Fruit fly (Drosophila melanogaster) whole organism, embryonic: Measurements from ENCODE around the gene Lrr47.

Source experiments
- Adf1 ChIP-seq: fragments of 200-800 bp; sonication (Bioruptor generic); IDR thresholded peaks from 2 replicates; pipeline ENCODE4 v1.3.6; 2022; ENCODE audit warnings: missing biosample characterization, missing genetic modification characterization
- Blimp-1 ChIP-seq: fragments of 200-800 bp; sonication (Bioruptor generic); optimal IDR thresholded peaks from 3 replicates; lab custom pipeline; 2018; ENCODE audit warnings: missing biosample characterization, missing genetic modification characterization, mild to moderate bottlenecking, moderate library complexity, missing genetic modification reagents
- CG10267 ChIP-seq: fragments of 200-800 bp; sonication (Bioruptor generic); optimal IDR thresholded peaks from 2 replicates; lab custom pipeline; 2018; ENCODE audit warnings: missing biosample characterization, mild to moderate bottlenecking, missing genetic modification characterization, moderate library complexity
- CG10565 ChIP-seq: fragments of 200-800 bp; sonication (Bioruptor generic); optimal IDR thresholded peaks from 3 replicates; lab custom pipeline; 2016; ENCODE audit warnings: missing biosample characterization, mild to moderate bottlenecking, missing genetic modification characterization
- CG12391 ChIP-seq: fragments of 200-800 bp; sonication (Bioruptor generic); optimal IDR thresholded peaks from 3 replicates; lab custom pipeline; 2018; ENCODE audit warnings: missing biosample characterization, mild to moderate bottlenecking, missing genetic modification characterization, moderate library complexity
- CG13123 ChIP-seq: fragments of 200-800 bp; sonication (Bioruptor generic); optimal IDR thresholded peaks from 2 replicates; lab custom pipeline; 2016; ENCODE audit warnings: missing biosample characterization, missing genetic modification characterization
- CG13296 ChIP-seq: fragments of 200-800 bp; sonication (Bioruptor generic); optimal IDR thresholded peaks from 3 replicates; lab custom pipeline; 2018; ENCODE audit warnings: missing biosample characterization, mild to moderate bottlenecking, missing genetic modification characterization
- CG14014 ChIP-seq: fragments of 200-800 bp; sonication (Bioruptor generic); IDR thresholded peaks from 2 replicates; pipeline ENCODE4 v1.3.6; 2022; ENCODE audit warnings: missing biosample characterization, missing genetic modification characterization
- CG14710 ChIP-seq: fragments of 200-800 bp; sonication (Bioruptor generic); optimal IDR thresholded peaks from 3 replicates; lab custom pipeline; 2019; ENCODE audit warnings: missing biosample characterization, mild to moderate bottlenecking, missing genetic modification characterization, moderate library complexity
- CG15479 ChIP-seq: fragments of 200-800 bp; sonication (Bioruptor generic); optimal IDR thresholded peaks from 3 replicates; lab custom pipeline; 2019; ENCODE audit warnings: missing biosample characterization, mild to moderate bottlenecking, missing genetic modification characterization, moderate library complexity
- CG1647 ChIP-seq: fragments of 200-800 bp; sonication (Bioruptor generic); optimal IDR thresholded peaks from 3 replicates; lab custom pipeline; 2016; ENCODE audit warnings: missing biosample characterization, missing genetic modification characterization
- CG16779 ChIP-seq: fragments of 200-800 bp; sonication (Bioruptor generic); IDR thresholded peaks from 2 replicates; pipeline ENCODE4 v1.3.6; 2022; ENCODE audit warnings: missing biosample characterization, missing genetic modification characterization
- CG16863 ChIP-seq: fragments of 200-800 bp; sonication (Bioruptor generic); optimal IDR thresholded peaks from 3 replicates; lab custom pipeline; 2016; ENCODE audit warnings: missing biosample characterization, missing genetic modification characterization
- CG17829 ChIP-seq: fragments of 200-800 bp; optimal IDR thresholded peaks from 2 replicates; lab custom pipeline; 2019; ENCODE audit warnings: missing biosample characterization, mild to moderate bottlenecking, missing genetic modification characterization, moderate library complexity
- CG18619 ChIP-seq: fragments of 200-800 bp; sonication (Bioruptor generic); optimal IDR thresholded peaks from 3 replicates; lab custom pipeline; 2017; ENCODE audit warnings: missing biosample characterization, mild to moderate bottlenecking, missing genetic modification characterization
- CG2875 ChIP-seq: fragments of 200-800 bp; sonication (Bioruptor generic); optimal IDR thresholded peaks from 2 replicates; lab custom pipeline; 2017; ENCODE audit warnings: missing biosample characterization, mild to moderate bottlenecking, missing genetic modification characterization, missing genetic modification reagents
- CG31365 ChIP-seq: fragments of 200-800 bp; sonication (Bioruptor generic); optimal IDR thresholded peaks from 2 replicates; lab custom pipeline; 2018; ENCODE audit warnings: missing biosample characterization, mild to moderate bottlenecking, missing genetic modification characterization
- CG34224 ChIP-seq: fragments of 200-800 bp; sonication (Bioruptor generic); IDR thresholded peaks from 3 replicates; pipeline ENCODE4 v1.3.6; 2022; ENCODE audit warnings: missing biosample characterization, missing genetic modification characterization; ENCODE audit not compliant: partially characterized antibody
- CG6654 ChIP-seq: fragments of 200-800 bp; sonication (Bioruptor generic); optimal IDR thresholded peaks from 2 replicates; lab custom pipeline; 2017; ENCODE audit warnings: missing biosample characterization, mild to moderate bottlenecking, missing genetic modification characterization
- CG6791 ChIP-seq: fragments of 200-800 bp; sonication (Bioruptor generic); IDR thresholded peaks from 3 replicates; pipeline ENCODE4 v1.3.6; 2022; ENCODE audit warnings: missing biosample characterization, missing genetic modification characterization; ENCODE audit not compliant: partially characterized antibody
- Chrac-16 ChIP-seq: fragments of 200-800 bp; sonication (Bioruptor generic); optimal IDR thresholded peaks from 3 replicates; lab custom pipeline; 2016; ENCODE audit warnings: missing biosample characterization, missing genetic modification characterization
- D19A ChIP-seq: fragments of 200-800 bp; optimal IDR thresholded peaks from 3 replicates; lab custom pipeline; 2019; ENCODE audit warnings: missing biosample characterization, mild to moderate bottlenecking, missing genetic modification characterization, moderate library complexity
- Dip2 ChIP-seq: fragments of 200-800 bp; sonication (Bioruptor generic); IDR thresholded peaks from 2 replicates; pipeline ENCODE4 v1.3.6; 2022; ENCODE audit warnings: missing biosample characterization, missing genetic modification characterization
- HLH3B ChIP-seq: fragments of 200-800 bp; sonication (Bioruptor generic); IDR thresholded peaks from 2 replicates; pipeline ENCODE4 v1.3.6; 2022; ENCODE audit warnings: missing biosample characterization, missing genetic modification characterization
- MESR4 ChIP-seq: fragments of 200-800 bp; sonication (Bioruptor generic); optimal IDR thresholded peaks from 2 replicates; lab custom pipeline; 2018; ENCODE audit warnings: missing biosample characterization, mild to moderate bottlenecking, missing genetic modification characterization, moderate library complexity
- Nf-YA ChIP-seq: fragments of 200-800 bp; sonication (Bioruptor generic); IDR thresholded peaks from 2 replicates; pipeline ENCODE4 v1.3.6; 2022; ENCODE audit warnings: missing biosample characterization, missing genetic modification characterization
- Side ChIP-seq: fragments of 200-800 bp; sonication (Bioruptor generic); optimal IDR thresholded peaks from 2 replicates; lab custom pipeline; 2016; ENCODE audit warnings: missing biosample characterization, missing genetic modification characterization
- Six4 ChIP-seq: fragments of 200-800 bp; sonication (Bioruptor generic); optimal IDR thresholded peaks from 2 replicates; lab custom pipeline; 2016; ENCODE audit warnings: missing biosample characterization, missing genetic modification characterization
- Usf ChIP-seq: fragments of 200-800 bp; sonication (Bioruptor generic); optimal IDR thresholded peaks from 2 replicates; lab custom pipeline; 2017; ENCODE audit warnings: missing genotype, missing biosample characterization, missing genetic modification characterization
- amos ChIP-seq: fragments of 200-800 bp; sonication (Bioruptor generic); IDR thresholded peaks from 2 replicates; pipeline ENCODE4 v1.3.6; 2022; ENCODE audit warnings: missing biosample characterization, missing genetic modification characterization; ENCODE audit not compliant: partially characterized antibody
- ara ChIP-seq: fragments of 200-800 bp; sonication (Bioruptor generic); IDR thresholded peaks from 2 replicates; pipeline ENCODE4 v1.3.6; 2022; ENCODE audit warnings: missing biosample characterization, missing genetic modification characterization
- bigmax ChIP-seq: fragments of 200-800 bp; sonication (Bioruptor generic); optimal IDR thresholded peaks from 2 replicates; lab custom pipeline; 2018; ENCODE audit warnings: missing biosample characterization, mild to moderate bottlenecking, missing genetic modification characterization
- chm ChIP-seq: fragments of 200-800 bp; sonication (Bioruptor generic); IDR thresholded peaks from 2 replicates; pipeline ENCODE4 v1.3.6; 2022; ENCODE audit warnings: missing biosample characterization, missing genetic modification characterization
- croc ChIP-seq: fragments of 200-800 bp; sonication (Bioruptor generic); conservative IDR thresholded peaks from 3 replicates; pipeline ENCODE4 v1.3.6; 2022; ENCODE audit warnings: missing biosample characterization, missing genetic modification characterization
- gce ChIP-seq: fragments of 200-800 bp; sonication (Bioruptor generic); IDR thresholded peaks from 3 replicates; pipeline ENCODE4 v1.3.6; 2022; ENCODE audit warnings: missing biosample characterization, missing genetic modification characterization
- gcm ChIP-seq: fragments of 200-800 bp; sonication (Bioruptor generic); optimal IDR thresholded peaks from 2 replicates; lab custom pipeline; 2019; ENCODE audit warnings: missing biosample characterization, mild to moderate bottlenecking, missing genetic modification characterization, moderate library complexity
- gsb ChIP-seq: fragments of 200-800 bp; sonication (Bioruptor generic); IDR thresholded peaks from 2 replicates; pipeline ENCODE4 v1.3.6; 2022; ENCODE audit warnings: missing biosample characterization, missing genetic modification characterization
- gsb-n ChIP-seq: fragments of 200-800 bp; sonication (Bioruptor generic); optimal IDR thresholded peaks from 3 replicates; lab custom pipeline; 2018; ENCODE audit warnings: missing biosample characterization, mild to moderate bottlenecking, missing genetic modification characterization
- kni ChIP-seq: fragments of 200-800 bp; sonication (Bioruptor generic); optimal IDR thresholded peaks from 3 replicates; lab custom pipeline; 2017; ENCODE audit warnings: mild to moderate bottlenecking, missing biosample characterization, missing genetic modification reagents, missing genetic modification characterization
- nerfin-2 ChIP-seq: fragments of 200-800 bp; sonication (Bioruptor generic); IDR thresholded peaks from 2 replicates; pipeline ENCODE4 v1.3.6; 2022; ENCODE audit warnings: missing biosample characterization, missing genetic modification characterization; ENCODE audit not compliant: partially characterized antibody
- oc ChIP-seq: fragments of 200-800 bp; sonication (Bioruptor generic); optimal IDR thresholded peaks from 2 replicates; lab custom pipeline; 2018; ENCODE audit warnings: missing biosample characterization, mild to moderate bottlenecking, missing genetic modification characterization, moderate library complexity
- pros ChIP-seq: fragments of 200-800 bp; sonication (Bioruptor generic); optimal IDR thresholded peaks from 3 replicates; lab custom pipeline; 2019; ENCODE audit warnings: missing biosample characterization, mild to moderate bottlenecking, missing genetic modification characterization, moderate library complexity
- psq ChIP-seq: fragments of 200-800 bp; sonication (Bioruptor generic); optimal IDR thresholded peaks from 2 replicates; lab custom pipeline; 2017; ENCODE audit warnings: missing biosample characterization, missing genetic modification characterization
- rib ChIP-seq: fragments of 200-800 bp; sonication (Bioruptor generic); IDR thresholded peaks from 2 replicates; pipeline ENCODE4 v1.3.6; 2022; ENCODE audit warnings: missing biosample characterization, missing genetic modification characterization
- run ChIP-seq: fragments of 200-800 bp; sonication (Bioruptor generic); optimal IDR thresholded peaks from 3 replicates; lab custom pipeline; 2018; ENCODE audit warnings: missing biosample characterization, mild to moderate bottlenecking, missing genetic modification characterization
- sd ChIP-seq: fragments of 200-800 bp; sonication (Bioruptor generic); optimal IDR thresholded peaks from 3 replicates; lab custom pipeline; 2018; ENCODE audit warnings: missing biosample characterization, mild to moderate bottlenecking, missing genetic modification characterization, moderate library complexity
- so ChIP-seq: fragments of 200-800 bp; sonication (Bioruptor generic); IDR thresholded peaks from 3 replicates; pipeline ENCODE4 v1.3.6; 2022; ENCODE audit warnings: missing biosample characterization, missing genetic modification characterization
- tll ChIP-seq, 2 experiments: fragments of 200-800 bp in 1 of 2; fragments of >200 bp in 1 of 2; sonication (Bioruptor generic) in 1 of 2; optimal IDR thresholded peaks; 2 replicates each; lab custom pipeline; 2017 to 2019; ENCODE audit warnings: missing biosample characterization in 2 of 2, missing genetic modification characterization in 2 of 2, mild to moderate bottlenecking in 1 of 2, moderate library complexity in 1 of 2
- ttk ChIP-seq: fragments of 200-800 bp; sonication (Bioruptor generic); IDR thresholded peaks from 2 replicates; pipeline ENCODE4 v2.1.2; 2022; ENCODE audit warnings: missing biosample characterization, missing genetic modification characterization

The Lrr47 gene

dm6 chr2L:10474268-10474678 is 42.9 kb upstream of the Lrr47 start, which contains the start of gene RluA-1 (continued):
- TF ChIP-seq Blimp-1 (GFP tag; lab: Kevin White, UChicago) (peak; percentile 99), CG17829 (tag; lab: Kevin White, UChicago) (peak; percentile 100), so (peak; percentile 97), ttk (GFP tag; lab: Robert Waterston, UW) (peak; percentile 99), CG2875 (GFP tag; lab: Kevin White, UChicago) (peak; percentile 100), CG16863 (peak; percentile 91), CG14014 (GFP tag; lab: Robert Waterston, UW) (peak; percentile 99), MESR4 (GFP tag; lab: Kevin White, UChicago) (peak; percentile 88), CG14710 (peak; percentile 99), Nf-YA (GFP tag; lab: Robert Waterston, UW) (peak; percentile 75), CG6654 (peak; percentile 94), nerfin-2 (GFP tag; lab: Robert Waterston, UW) (no peak; the same call in none of the 2 replicates), HLH3B (peak; percentile 92), Adf1 (GFP tag; lab: Robert Waterston, UW) (peak; percentile 90), Side (GFP tag; lab: Kevin White, UChicago) (peak; percentile 89), CG10565 (GFP tag; lab: Kevin White, UChicago) (peak; percentile 96), CG13123 (GFP tag; lab: Kevin White, UChicago) (peak; percentile 98), chm (GFP tag; lab: Robert Waterston, UW) (peak; percentile 100), CG34224 (peak; percentile 67; the same call in 2 of the 3 replicates), pros (GFP tag; lab: Kevin White, UChicago) (peak; percentile 80), kni (GFP tag; lab: Kevin White, UChicago) (peak; percentile 94), Dip2 (peak; percentile 77; the same call in 1 of the 2 replicates), CG6791 (0 out of 3 replicates have a peak, but pooled peaks have one; percentile 20), bigmax (GFP tag; lab: Kevin White, UChicago) (peak; percentile 80), Six4 (GFP tag; lab: Kevin White, UChicago) (peak; percentile 98), CG31365 (tag; lab: Kevin White, UChicago) (peak; percentile 92), amos (GFP tag; lab: Robert Waterston, UW) (peak; percentile 50), CG16779 (GFP tag; lab: Robert Waterston, UW) (peak; percentile 98), CG1647 (peak; percentile 96), D19A (tag; lab: Kevin White, UChicago) (peak; percentile 95), ara (GFP tag; lab: Robert Waterston, UW) (peak; percentile 100), Chrac-16 (GFP tag; lab: Kevin White, UChicago) (peak; percentile 99), gsb (GFP tag; lab: Robert Waterston, UW) (peak; percentile 99), run (peak; percentile 99), rib (GFP tag; lab: Robert Waterston, UW) (peak; percentile 99), CG18619 (GFP tag; lab: Kevin White, UChicago) (peak; percentile 99), CG10267 (tag; lab: Kevin White, UChicago) (peak; percentile 97), croc (GFP tag; lab: Robert Waterston, UW) (peak; percentile 99), Usf (peak; percentile 96), CG12391 (tag; lab: Kevin White, UChicago) (peak; percentile 100), CG15479 (GFP tag; lab: Kevin White, UChicago) (peak; percentile 77), gcm (GFP tag; lab: Kevin White, UChicago) (peak; percentile 100), CG13296 (GFP tag; lab: Kevin White, UChicago) (peak; percentile 99), sd (tag; lab: Kevin White, UChicago) (peak; percentile 97), psq (GFP tag; lab: Kevin White, UChicago) (peak; percentile 96), oc (peak; percentile 100), tll (GFP tag; optimal IDR thresholded peaks at IDR 0.05; lab: Kevin White, UChicago) (peak in 1 of 2 experiments; percentile 85), gsb-n (tag; lab: Kevin White, UChicago) (peak; percentile 100), gce (peak; percentile 100)
